Worm (Caenorhabditis elegans): ENCODE results near the gene daf-5.

DNA sequence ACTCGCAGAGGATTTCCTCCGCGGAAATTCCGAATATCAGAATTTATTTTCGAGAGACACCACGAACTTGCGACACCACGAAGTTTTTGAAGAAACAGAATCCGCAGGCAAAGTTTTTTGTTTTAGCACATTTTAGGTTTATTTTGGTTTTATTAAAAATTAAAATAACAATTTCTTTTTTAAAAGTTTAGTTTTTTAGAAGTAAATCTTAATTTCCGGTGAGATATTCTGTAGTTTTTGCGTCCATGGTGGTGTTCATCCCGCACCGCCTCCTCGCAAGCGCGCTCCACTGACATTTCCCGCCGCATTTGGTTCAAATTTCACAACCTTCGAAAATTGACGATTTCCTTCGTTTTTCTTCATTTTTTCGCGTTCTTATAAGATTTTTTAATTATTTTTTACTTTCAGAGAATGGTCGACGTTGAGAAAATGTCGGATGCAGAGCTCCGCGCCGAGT lies 11.0 kb upstream of the daf-5 start, which contains the start of gene lem-2:
- TF ChIP-seq flt-1 (GFP tag; IDR thresholded peaks at IDR 0.05) (peak; percentile 70), ref-1 (GFP tag; conservative IDR thresholded peaks at IDR 0.05) (no peak), tab-1 (GFP tag; IDR thresholded peaks at IDR 0.05) (no peak), ztf-29 (GFP tag; IDR thresholded peaks at IDR 0.05) (no peak), klf-2 (GFP tag; conservative IDR thresholded peaks at IDR 0.05) (peak; percentile 58), ztf-23 (GFP tag; IDR thresholded peaks at IDR 0.05) (peak; percentile 84), med-1 (GFP tag; optimal IDR thresholded peaks at IDR 0.05; ENCODE audit: insufficient read depth) (no peak), cog-1 (tag; optimal IDR thresholded peaks at IDR 0.05) (peak; percentile 94), T22C8.4 (GFP tag; IDR thresholded peaks at IDR 0.05) (no peak; the same call in 1 of the 2 replicates)
